Fruit fly (Drosophila melanogaster) whole organism, embryonic: Measurements from ENCODE around the gene CG8281.
A peak's percentile ranks its signal among the peaks of the same experiment; 100 is the strongest.

Source experiments
- CG11247 ChIP-seq: fragments of 200-800 bp; sonication (Bioruptor generic); IDR thresholded peaks from 2 replicates; pipeline ENCODE4 v1.3.6; 2022; ENCODE audit warnings: missing biosample characterization, missing genetic modification characterization
- CG11695 ChIP-seq: fragments of 200-800 bp; sonication (Bioruptor generic); IDR thresholded peaks from 3 replicates; pipeline ENCODE4 v1.3.6; 2022; ENCODE audit warnings: missing biosample characterization, missing genetic modification characterization
- CG2678 ChIP-seq: fragments of 200-800 bp; sonication (Bioruptor generic); optimal IDR thresholded peaks from 3 replicates; lab custom pipeline; 2019; ENCODE audit warnings: missing biosample characterization, mild to moderate bottlenecking, missing genetic modification characterization, moderate library complexity
- CG4360 ChIP-seq: fragments of 200-800 bp; sonication (Bioruptor generic); IDR thresholded peaks from 2 replicates; pipeline ENCODE4 v1.3.6; 2022; ENCODE audit warnings: missing biosample characterization, missing genetic modification characterization
- CG8089 ChIP-seq: fragments of 200-800 bp; sonication (Bioruptor generic); optimal IDR thresholded peaks from 3 replicates; lab custom pipeline; 2016; ENCODE audit warnings: missing biosample characterization, missing genetic modification characterization
- HLH4C ChIP-seq: fragments of 200-800 bp; sonication (Bioruptor generic); IDR thresholded peaks from 3 replicates; pipeline ENCODE4 v1.3.6; 2022; ENCODE audit warnings: missing biosample characterization, missing genetic modification characterization; ENCODE audit not compliant: partially characterized antibody
- PHDP ChIP-seq: fragments of 200-800 bp; sonication (Bioruptor generic); optimal IDR thresholded peaks from 3 replicates; lab custom pipeline; 2018; ENCODE audit warnings: missing biosample characterization, mild to moderate bottlenecking, missing genetic modification characterization, moderate library complexity
- Sox102F ChIP-seq: fragments of 200-800 bp; sonication (Bioruptor generic); optimal IDR thresholded peaks from 2 replicates; lab custom pipeline; 2018; ENCODE audit warnings: missing biosample characterization, mild to moderate bottlenecking, missing genetic modification characterization, moderate library complexity
- Sry-δ ChIP-seq: fragments of 200-800 bp; sonication (Bioruptor generic); optimal IDR thresholded peaks from 2 replicates; lab custom pipeline; 2016; ENCODE audit warnings: missing biosample characterization, missing genetic modification characterization
- h ChIP-seq: fragments of >200 bp; optimal IDR thresholded peaks from 2 replicates; lab custom pipeline; 2017

DNA sequence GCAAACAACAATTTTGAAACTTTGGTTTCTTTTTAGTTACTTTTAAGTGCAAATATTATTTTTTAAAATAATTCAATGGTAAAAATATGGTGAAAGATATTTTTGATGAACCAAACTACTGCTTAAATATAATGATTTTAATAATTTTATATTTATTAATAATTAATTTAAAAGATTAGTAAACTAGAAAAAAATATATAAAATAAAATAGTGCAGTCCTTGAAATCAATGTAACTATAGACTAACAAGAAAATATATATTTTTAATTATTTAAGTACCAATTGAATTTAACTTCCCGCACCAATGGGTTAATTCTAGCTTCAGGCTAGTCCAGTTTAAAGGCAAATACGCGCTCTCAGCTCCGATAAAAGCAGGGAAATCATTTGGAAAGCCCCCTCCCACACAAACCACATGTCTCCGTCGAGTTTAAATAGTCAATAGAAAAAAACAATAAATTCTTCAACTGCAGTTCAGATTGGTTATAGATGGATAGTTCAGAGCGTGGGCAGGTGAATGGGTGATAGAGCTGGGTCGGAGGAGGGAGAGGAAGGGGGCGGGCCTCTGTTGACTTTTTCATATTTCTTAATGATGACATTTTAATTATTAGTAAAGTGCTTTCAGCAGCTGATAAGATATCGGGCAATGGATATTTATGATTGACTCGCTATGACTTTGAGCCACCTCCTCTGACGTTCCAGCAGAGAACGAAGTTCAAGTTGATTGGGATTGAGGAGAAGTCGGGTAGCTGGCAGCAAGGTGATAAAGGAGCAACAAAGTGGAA, 49.9 kb downstream of the CG8281 start:
- TF ChIP-seq PHDP (tag; lab: Kevin White, UChicago) = peak; percentile 30
- no peak for TF ChIP-seq HLH4C (GFP tag; lab: Robert Waterston, UW)
- peak; percentile 70 for TF ChIP-seq CG2678 (tag; lab: Kevin White, UChicago)
- TF ChIP-seq CG11247 (GFP tag; lab: Robert Waterston, UW) = no peak
- no peak for TF ChIP-seq CG11695
- TF ChIP-seq CG4360 = no peak
- TF ChIP-seq h (lab: Kevin White, UChicago) = no peak
- no peak for TF ChIP-seq CG8089 (GFP tag; lab: Kevin White, UChicago)
- TF ChIP-seq Sry-δ = no peak
- peak; percentile 29 for TF ChIP-seq Sox102F (GFP tag; lab: Kevin White, UChicago)
